Fruit fly (Drosophila melanogaster): Measurements from ENCODE around the gene CCT4.
A peak's percentile ranks its signal among the peaks of the same experiment; 100 is the strongest.

The CCT4 gene

DNA sequence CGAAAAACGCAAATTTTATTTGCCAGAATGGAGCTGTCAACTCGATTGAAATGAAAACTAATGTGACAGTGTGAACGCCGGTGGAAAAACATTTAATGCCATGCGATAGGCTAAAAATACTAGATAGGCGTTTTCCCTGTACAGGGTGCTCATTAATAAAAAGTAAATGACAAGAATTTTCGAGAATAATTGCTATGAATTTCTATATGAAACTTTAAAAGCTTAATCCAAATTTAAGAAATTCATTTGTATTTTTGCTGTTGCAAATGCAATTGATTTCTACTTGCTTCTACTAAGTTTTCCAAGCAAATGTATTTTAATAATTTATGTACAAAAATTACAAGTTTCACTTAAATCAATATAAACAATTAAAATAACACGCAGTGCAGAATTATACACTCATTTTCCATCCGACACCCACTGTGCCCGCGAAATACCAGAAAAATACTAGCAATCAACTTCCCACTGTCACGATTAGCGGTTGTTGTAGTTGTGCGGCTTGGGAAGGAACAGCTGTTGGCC lies 29.1 kb upstream of the CCT4 start, which contains the start of gene Pih1D1 (continued):
- TF ChIP-seq CG11398 (GFP tag; optimal IDR thresholded peaks at IDR 0.05) (peak; percentile 80), CG11456 (GFP tag; IDR thresholded peaks at IDR 0.05) (peak; percentile 95), chm (GFP tag; IDR thresholded peaks at IDR 0.05) (peak; percentile 76), Bgb (GFP tag; IDR thresholded peaks at IDR 0.05; ENCODE audit: partially characterized antibody) (no peak), CG12659 (GFP tag; optimal IDR thresholded peaks at IDR 0.05) (peak; percentile 96), CG11696 (GFP tag; IDR thresholded peaks at IDR 0.05) (peak; percentile 78), CG5180 (GFP tag; optimal IDR thresholded peaks at IDR 0.05) (peak; percentile 77), bowl (GFP tag; IDR thresholded peaks at IDR 0.05) (peak; percentile 76), Gug (GFP tag; IDR thresholded peaks at IDR 0.05) (peak; percentile 93), CG3281 (GFP tag; optimal IDR thresholded peaks at IDR 0.05) (peak; percentile 96), pzg (GFP tag; optimal IDR thresholded peaks at IDR 0.05) (peak; percentile 53), pum (GFP tag; optimal IDR thresholded peaks at IDR 0.05) (peak; percentile 90), CG4424 (GFP tag; optimal IDR thresholded peaks at IDR 0.05) (peak; percentile 97), knrl (GFP tag; IDR thresholded peaks at IDR 0.05; ENCODE audit: partially characterized antibody) (no peak), CG10543 (GFP tag; optimal IDR thresholded peaks at IDR 0.05) (peak; percentile 92), CG8281 (tag; optimal IDR thresholded peaks at IDR 0.05) (peak; percentile 88), Doc2 (GFP tag; IDR thresholded peaks at IDR 0.05) (peak; percentile 82), bbx (GFP tag; IDR thresholded peaks at IDR 0.05; ENCODE audit: partially characterized antibody) (no peak), mam (GFP tag; optimal IDR thresholded peaks at IDR 0.05) (peak; percentile 96), Mes4 (GFP tag; optimal IDR thresholded peaks at IDR 0.05) (peak; percentile 85), CG3726 (GFP tag; IDR thresholded peaks at IDR 0.05) (peak; percentile 96), PHDP (tag; optimal IDR thresholded peaks at IDR 0.05) (peak; percentile 92), dm (GFP tag; optimal IDR thresholded peaks at IDR 0.05) (peak; percentile 88), CG32772 (GFP tag; IDR thresholded peaks at IDR 0.05) (peak; percentile 95), seq (GFP tag; IDR thresholded peaks at IDR 0.05) (peak; percentile 90), Myb (GFP tag; optimal IDR thresholded peaks at IDR 0.05) (peak; percentile 76), CG13624 (GFP tag; optimal IDR thresholded peaks at IDR 0.05) (peak; percentile 91), CG12236 (GFP tag; optimal IDR thresholded peaks at IDR 0.05) (peak; percentile 85), CG14441 (GFP tag; IDR thresholded peaks at IDR 0.05) (peak; percentile 94), Opbp (GFP tag; IDR thresholded peaks at IDR 0.05; ENCODE audit: partially characterized antibody) (no peak), emc (GFP tag; optimal IDR thresholded peaks at IDR 0.05) (peak; percentile 82), CG14860 (GFP tag; IDR thresholded peaks at IDR 0.05; ENCODE audit: partially characterized antibody) (no peak), CG18011 (GFP tag; optimal IDR thresholded peaks at IDR 0.05) (peak; percentile 85), CG7839 (tag; optimal IDR thresholded peaks at IDR 0.05) (peak; percentile 97), kah (GFP tag; optimal IDR thresholded peaks at IDR 0.05) (peak; percentile 78), CG4854 (GFP tag; optimal IDR thresholded peaks at IDR 0.05) (peak; percentile 84), unc-4 (GFP tag; IDR thresholded peaks at IDR 0.05; ENCODE audit: partially characterized antibody) (no peak), CG34422 (GFP tag; IDR thresholded peaks at IDR 0.05) (peak; percentile 96), ro (GFP tag; IDR thresholded peaks at IDR 0.05) (peak; percentile 91), CG11504 (tag; optimal IDR thresholded peaks at IDR 0.05) (peak; percentile 96), maf-S (GFP tag; optimal IDR thresholded peaks at IDR 0.05) (peak; percentile 92), CG18262 (tag; optimal IDR thresholded peaks at IDR 0.05) (peak; percentile 96), Bdp1 (GFP tag; optimal IDR thresholded peaks at IDR 0.05) (peak; percentile 81), CG6272 (GFP tag; IDR thresholded peaks at IDR 0.05) (peak; percentile 94), CG33213 (GFP tag; optimal IDR thresholded peaks at IDR 0.05) (peak; percentile 82), CG42726 (GFP tag; IDR thresholded peaks at IDR 0.05; ENCODE audit: partially characterized antibody) (no peak), sug (tag; optimal IDR thresholded peaks at IDR 0.05) (peak; percentile 96), zfh1 (GFP tag; IDR thresholded peaks at IDR 0.05) (peak; percentile 95), HLH4C (GFP tag; IDR thresholded peaks at IDR 0.05; ENCODE audit: partially characterized antibody) (no peak), zen2 (GFP tag; IDR thresholded peaks at IDR 0.05; ENCODE audit: partially characterized antibody) (no peak)

Measured in whole organism, embryonic.